Worm (Caenorhabditis elegans) whole organism, L2 larva: ENCODE results near the gene Y55F3BR.6.

Source experiments
- C34F6.9 ChIP-seq: fragments of 150-350 bp; optimal IDR thresholded peaks from 2 replicates; lab custom pipeline; 2014; ENCODE audit warnings: missing biosample characterization, missing genetic modification characterization
- F13H6.1 ChIP-seq: sonication (generic microtip); optimal IDR thresholded peaks from 2 replicates; lab custom pipeline; 2016; ENCODE audit warnings: missing genetic modification characterization, missing compliant biosample characterization
- R02D3.7 ChIP-seq: fragments of 150-350 bp; optimal IDR thresholded peaks from 2 replicates; lab custom pipeline; 2014; ENCODE audit warnings: missing biosample characterization, missing genetic modification characterization
- Y55F3AM.14 ChIP-seq: fragments of 200-800 bp; sonication (Bioruptor generic); optimal IDR thresholded peaks from 2 replicates; lab custom pipeline; 2018; ENCODE audit warnings: mild to moderate bottlenecking, missing genetic modification characterization, missing compliant biosample characterization
- ZK546.5 ChIP-seq: sonication (generic microtip); optimal IDR thresholded peaks from 2 replicates; lab custom pipeline; 2017; ENCODE audit warnings: missing biosample characterization, missing genetic modification characterization
- alr-1 ChIP-seq: fragments of 150-350 bp; optimal IDR thresholded peaks from 2 replicates; lab custom pipeline; 2014; ENCODE audit warnings: missing biosample characterization, missing genetic modification characterization
- aly-2 ChIP-seq: fragments of 150-350 bp; optimal IDR thresholded peaks from 2 replicates; lab custom pipeline; 2014; ENCODE audit warnings: missing biosample characterization, missing genetic modification characterization
- ama-1 ChIP-seq: fragments of 150-350 bp; optimal IDR thresholded peaks from 2 replicates; lab custom pipeline; 2018; ENCODE audit warnings: inconsistent platforms
- blmp-1 ChIP-seq: sonication (generic microtip); optimal IDR thresholded peaks from 2 replicates; lab custom pipeline; 2017; ENCODE audit warnings: missing genetic modification characterization, mild to moderate bottlenecking, missing compliant biosample characterization, antibody characterized with exemption, moderate library complexity; ENCODE audit not compliant: insufficient read depth
- ceh-16 ChIP-seq: fragments of 150-350 bp; optimal IDR thresholded peaks from 2 replicates; lab custom pipeline; 2014; ENCODE audit warnings: missing biosample characterization, missing genetic modification characterization
- ceh-82 ChIP-seq: fragments of 150-350 bp; optimal IDR thresholded peaks from 2 replicates; lab custom pipeline; 2014; ENCODE audit warnings: missing biosample characterization, missing genetic modification characterization
- crh-2 ChIP-seq: sonication (generic microtip); optimal IDR thresholded peaks from 2 replicates; lab custom pipeline; 2017; ENCODE audit warnings: missing biosample characterization, missing genetic modification characterization
- dmd-4 ChIP-seq: sonication (generic microtip); optimal IDR thresholded peaks from 2 replicates; lab custom pipeline; 2017; ENCODE audit warnings: missing biosample characterization, missing genetic modification characterization
- egl-27 ChIP-seq: sonication (generic microtip); optimal IDR thresholded peaks from 3 replicates; lab custom pipeline; 2017; ENCODE audit warnings: missing biosample characterization, missing genetic modification reagents, missing genetic modification characterization
- elt-1 ChIP-seq: fragments of 150-350 bp; optimal IDR thresholded peaks from 2 replicates; lab custom pipeline; 2014; ENCODE audit warnings: missing biosample characterization, missing genetic modification characterization
- elt-3 ChIP-seq: sonication (generic microtip); optimal IDR thresholded peaks from 2 replicates; lab custom pipeline; 2017; ENCODE audit warnings: missing biosample characterization, missing genetic modification characterization
- fos-1 ChIP-seq: fragments of 150-350 bp; optimal IDR thresholded peaks from 2 replicates; lab custom pipeline; 2014; ENCODE audit warnings: missing biosample characterization, missing genetic modification characterization
- gmeb-1 ChIP-seq: fragments of 150-350 bp; optimal IDR thresholded peaks from 2 replicates; lab custom pipeline; 2014; ENCODE audit warnings: missing biosample characterization, missing genetic modification characterization
- lin-11 ChIP-seq: fragments of 150-350 bp; sonication (generic microtip); optimal IDR thresholded peaks from 2 replicates; lab custom pipeline; 2014; ENCODE audit warnings: missing biosample characterization, missing genetic modification characterization, inconsistent platforms, mixed read lengths
- lin-13 ChIP-seq: fragments of 150-350 bp; optimal IDR thresholded peaks from 2 replicates; lab custom pipeline; 2014; ENCODE audit warnings: missing biosample characterization, missing genetic modification reagents, missing genetic modification characterization
- lin-39 ChIP-seq: fragments of 150-350 bp; optimal IDR thresholded peaks from 2 replicates; lab custom pipeline; 2014; ENCODE audit warnings: missing biosample characterization, missing genetic modification reagents, missing genetic modification characterization
- lsy-2 ChIP-seq, 2 experiments: fragments of 150-350 bp in 1 of 2; sonication (generic microtip) in 1 of 2; optimal IDR thresholded peaks; 2 replicates each; lab custom pipeline; 2014 to 2017; ENCODE audit warnings: missing biosample characterization in 2 of 2, missing genetic modification characterization in 2 of 2
- mab-5 ChIP-seq: fragments of 150-350 bp; optimal IDR thresholded peaks from 2 replicates; lab custom pipeline; 2014; ENCODE audit warnings: missing biosample characterization, missing genetic modification characterization
- mbf-1 ChIP-seq: sonication (generic microtip); optimal IDR thresholded peaks from 2 replicates; lab custom pipeline; 2017; ENCODE audit warnings: missing biosample characterization, missing genetic modification characterization
- mdl-1 ChIP-seq, 2 experiments: fragments of 150-350 bp in 1 of 2; sonication (generic microtip) in 1 of 2; optimal IDR thresholded peaks; 2 replicates each; lab custom pipeline; 2017; ENCODE audit warnings: missing biosample characterization in 2 of 2, missing genetic modification characterization in 2 of 2
- nhr-10 ChIP-seq: sonication (generic microtip); optimal IDR thresholded peaks from 2 replicates; lab custom pipeline; 2017; ENCODE audit warnings: missing biosample characterization, missing genetic modification characterization
- nhr-11 ChIP-seq: fragments of 150-350 bp; optimal IDR thresholded peaks from 2 replicates; lab custom pipeline; 2014; ENCODE audit warnings: missing biosample characterization, missing genetic modification characterization
- nhr-12 ChIP-seq: fragments of 150-350 bp; optimal IDR thresholded peaks from 2 replicates; lab custom pipeline; 2014; ENCODE audit warnings: missing biosample characterization, missing genetic modification characterization
- nhr-129 ChIP-seq: fragments of 150-350 bp; optimal IDR thresholded peaks from 2 replicates; lab custom pipeline; 2014; ENCODE audit warnings: missing biosample characterization, missing genetic modification characterization
- nhr-21 ChIP-seq: fragments of 150-350 bp; optimal IDR thresholded peaks from 2 replicates; lab custom pipeline; 2014; ENCODE audit warnings: missing biosample characterization, missing genetic modification characterization
- nhr-23 ChIP-seq: fragments of 150-350 bp; optimal IDR thresholded peaks from 2 replicates; lab custom pipeline; 2014; ENCODE audit warnings: missing biosample characterization, missing genetic modification reagents, missing genetic modification characterization
- nhr-237 ChIP-seq: fragments of 150-350 bp; optimal IDR thresholded peaks from 2 replicates; lab custom pipeline; 2014; ENCODE audit warnings: missing biosample characterization, missing genetic modification characterization
- nhr-25 ChIP-seq: fragments of 150-350 bp; sonication (generic microtip); optimal IDR thresholded peaks from 3 replicates; lab custom pipeline; 2014; ENCODE audit warnings: missing biosample characterization, missing genetic modification characterization
- nhr-6 ChIP-seq: fragments of 150-350 bp; optimal IDR thresholded peaks from 2 replicates; lab custom pipeline; 2014; ENCODE audit warnings: missing biosample characterization, missing genetic modification characterization
- nhr-77 ChIP-seq: fragments of 150-350 bp; optimal IDR thresholded peaks from 2 replicates; lab custom pipeline; 2014; ENCODE audit warnings: missing biosample characterization, missing genetic modification characterization
- peb-1 ChIP-seq: fragments of 150-350 bp; optimal IDR thresholded peaks from 2 replicates; lab custom pipeline; 2014; ENCODE audit warnings: missing biosample characterization, missing genetic modification characterization
- sem-4 ChIP-seq: fragments of 150-350 bp; optimal IDR thresholded peaks from 2 replicates; lab custom pipeline; 2014; ENCODE audit warnings: missing biosample characterization, missing genetic modification reagents, missing genetic modification characterization
- skn-1 ChIP-seq: sonication (generic microtip); optimal IDR thresholded peaks from 2 replicates; lab custom pipeline; 2017; ENCODE audit warnings: missing biosample characterization, missing genetic modification characterization
- sma-3 ChIP-seq: sonication (generic microtip); optimal IDR thresholded peaks from 2 replicates; lab custom pipeline; 2016; ENCODE audit warnings: missing genetic modification reagents, missing genetic modification characterization, missing compliant biosample characterization
- sma-9 ChIP-seq, 2 experiments: fragments of 150-350 bp in 1 of 2; sonication (generic microtip) in 1 of 2; optimal IDR thresholded peaks; 2 replicates each; lab custom pipeline; 2014 to 2016; ENCODE audit warnings: missing genetic modification characterization in 2 of 2, mild to moderate bottlenecking in 1 of 2, missing biosample characterization in 1 of 2, missing compliant biosample characterization in 1 of 2, missing genetic modification reagents in 1 of 2, moderate library complexity in 1 of 2
- snpc-4 ChIP-seq: fragments of 150-350 bp; optimal IDR thresholded peaks from 2 replicates; lab custom pipeline; 2014; ENCODE audit warnings: missing biosample characterization, missing genetic modification characterization
- unc-39 ChIP-seq: fragments of 150-350 bp; optimal IDR thresholded peaks from 2 replicates; lab custom pipeline; 2014; ENCODE audit warnings: missing biosample characterization, missing genetic modification characterization
- unc-55 ChIP-seq: fragments of 150-350 bp; sonication (generic microtip); optimal IDR thresholded peaks from 3 replicates; lab custom pipeline; 2014; ENCODE audit warnings: missing biosample characterization, missing genetic modification reagents, missing genetic modification characterization
- unc-62 ChIP-seq: fragments of 150-350 bp; optimal IDR thresholded peaks from 2 replicates; lab custom pipeline; 2014; ENCODE audit warnings: missing biosample characterization, missing genetic modification reagents, missing genetic modification characterization
- zag-1 ChIP-seq: fragments of 150-350 bp; optimal IDR thresholded peaks from 2 replicates; lab custom pipeline; 2014; ENCODE audit warnings: missing biosample characterization, missing genetic modification characterization
- ztf-1 ChIP-seq: fragments of 200-800 bp; sonication (Bioruptor generic); conservative IDR thresholded peaks from 2 replicates; pipeline ENCODE4 v1.3.6; 2022; ENCODE audit warnings: missing genetic modification characterization, missing compliant biosample characterization
- ztf-11 ChIP-seq: sonication (generic microtip); optimal IDR thresholded peaks from 2 replicates; lab custom pipeline; 2017; ENCODE audit warnings: missing biosample characterization, missing genetic modification characterization
- ztf-4 ChIP-seq: fragments of 150-350 bp; optimal IDR thresholded peaks from 2 replicates; lab custom pipeline; 2014; ENCODE audit warnings: missing biosample characterization, missing genetic modification characterization

Y55F3BR.6 gene

ce11 chrIV:842095-842494 is at the start of gene Y55F3BR.6:
TSS of gene Y55F3BR.6 (minus strand) at chrIV:842126.
- TF ChIP-seq lin-39 (tag; lab: Kevin White, UChicago), result no peak

- TF ChIP-seq blmp-1 (tag; lab: Kevin White, UChicago), result no peak
- TF ChIP-seq nhr-21 (tag; lab: Kevin White, UChicago), result peak; percentile 42
- TF ChIP-seq lsy-2 (tag; optimal IDR thresholded peaks at IDR 0.05; lab: Kevin White, UChicago), result peak; percentile 48 to 84
- no peak for TF ChIP-seq alr-1 (tag; lab: Kevin White, UChicago)
- TF ChIP-seq ztf-4, result peak; percentile 2
- peak; percentile 79 for TF ChIP-seq lin-13
- TF ChIP-seq sem-4, result peak; percentile 22
- no peak for TF ChIP-seq ztf-1 (GFP tag; lab: Robert Waterston, UW)
- peak; percentile 0 for TF ChIP-seq nhr-6
- TF ChIP-seq nhr-10 (tag; lab: Kevin White, UChicago), result no peak
- peak; percentile 36 for TF ChIP-seq snpc-4 (tag; lab: Kevin White, UChicago)
- TF ChIP-seq nhr-11, result no peak
- no peak for TF ChIP-seq dmd-4 (tag; lab: Kevin White, UChicago)
- no peak for TF ChIP-seq unc-39 (tag; lab: Kevin White, UChicago)
- peak; percentile 88 for TF ChIP-seq unc-55 (GFP tag; lab: Kevin White, UChicago)
- no peak for TF ChIP-seq nhr-237 (tag; lab: Kevin White, UChicago)
- TF ChIP-seq unc-62 (GFP tag; lab: Kevin White, UChicago), result no peak
- TF ChIP-seq ZK546.5 (tag; lab: Kevin White, UChicago), result no peak
- no peak for TF ChIP-seq ceh-16 (tag; lab: Kevin White, UChicago)
- peak; percentile 50 for TF ChIP-seq F13H6.1 (tag; lab: Kevin White, UChicago)
- TF ChIP-seq nhr-12 (tag; lab: Kevin White, UChicago), result no peak
- TF ChIP-seq sma-9 (GFP tag; optimal IDR thresholded peaks at IDR 0.05; lab: Kevin White, UChicago), result no peak
- TF ChIP-seq sma-9 (tag; optimal IDR thresholded peaks at IDR 0.05; lab: Kevin White, UChicago), result no peak
- TF ChIP-seq egl-27 (tag; lab: Kevin White, UChicago), result no peak
- no peak for TF ChIP-seq peb-1 (tag; lab: Kevin White, UChicago)
- TF ChIP-seq lin-11 (tag; lab: Kevin White, UChicago), result peak; percentile 67
- no peak for TF ChIP-seq Y55F3AM.14 (GFP tag; lab: Kevin White, UChicago)
- TF ChIP-seq sma-3 (GFP tag; lab: Kevin White, UChicago), result peak; percentile 66
- no peak for TF ChIP-seq mab-5
- no peak for TF ChIP-seq aly-2 (tag; lab: Kevin White, UChicago)
- no peak for TF ChIP-seq ztf-11 (tag; lab: Kevin White, UChicago)
- no peak for TF ChIP-seq zag-1 (tag; lab: Kevin White, UChicago)
- no peak for TF ChIP-seq elt-1 (tag; lab: Kevin White, UChicago)
- no peak for TF ChIP-seq ama-1 (lab: Kevin White, UChicago)
- TF ChIP-seq nhr-77 (tag; lab: Kevin White, UChicago), result no peak
- TF ChIP-seq crh-2, result peak; percentile 82
- TF ChIP-seq lin-39 (tag; lab: Kevin White, UChicago), result no peak
- TF ChIP-seq R02D3.7 (tag; lab: Kevin White, UChicago), result no peak
- TF ChIP-seq nhr-129, result peak; percentile 83
- no peak for TF ChIP-seq mbf-1 (tag; lab: Kevin White, UChicago)
- no peak for TF ChIP-seq elt-3 (tag; lab: Kevin White, UChicago)
- peak; percentile 78 for TF ChIP-seq gmeb-1 (tag; lab: Kevin White, UChicago)
- TF ChIP-seq nhr-23, result no peak
- no peak for TF ChIP-seq mdl-1 (tag; optimal IDR thresholded peaks at IDR 0.05; lab: Kevin White, UChicago)
- peak; percentile 89 for TF ChIP-seq C34F6.9 (tag; lab: Kevin White, UChicago)
- no peak for TF ChIP-seq ceh-82 (tag; lab: Kevin White, UChicago)
- TF ChIP-seq fos-1 (tag; lab: Kevin White, UChicago), result peak; percentile 78
- TF ChIP-seq nhr-25 (tag; lab: Kevin White, UChicago), result peak; percentile 58
- peak; percentile 23 for TF ChIP-seq skn-1 (tag; lab: Kevin White, UChicago)
These were observed 42.9 kb upstream of the Y55F3BR.6 start, which contains the start of gene mak-2 for ce11 chrIV:884707-885394. TSS of gene mak-2 (plus strand) at chrIV:885344.
